Worm (Caenorhabditis elegans): Measurements from ENCODE around the gene mnat-1.

The mnat-1 gene

DNA sequence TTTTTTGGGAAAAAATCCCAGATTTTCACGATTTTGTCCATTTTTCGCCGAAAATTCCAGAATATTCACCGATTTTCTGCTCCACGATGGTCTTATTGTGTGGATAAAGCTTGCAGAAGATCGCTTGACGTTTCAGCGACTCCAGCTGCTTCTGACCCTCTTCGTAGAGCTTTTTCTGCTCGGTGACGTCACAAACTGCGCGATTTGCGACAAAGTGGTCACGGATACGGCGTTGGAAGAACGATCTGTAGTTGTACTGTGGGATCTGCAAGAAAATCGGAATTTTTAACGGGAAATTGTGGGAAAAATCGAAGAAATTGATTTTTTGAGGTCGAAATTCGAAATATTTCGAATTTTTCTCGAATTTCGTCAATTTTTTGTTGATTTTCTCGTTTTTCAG is at the start of gene mnat-1:
Gene mnat-1, minus strand, starts transcription at position 101 of the 400 bp plus-strand sequence.
- TF ChIP-seq R02D3.7 (tag; optimal IDR thresholded peaks at IDR 0.05): no peak
- no peak for TF ChIP-seq nhr-21 (tag; optimal IDR thresholded peaks at IDR 0.05)
- TF ChIP-seq Y55F3AM.14 (GFP tag; optimal IDR thresholded peaks at IDR 0.05): no peak
- no peak for TF ChIP-seq nhr-12 (tag; optimal IDR thresholded peaks at IDR 0.05)
- no peak for TF ChIP-seq crh-2 (tag; optimal IDR thresholded peaks at IDR 0.05)
- no peak for TF ChIP-seq sma-3 (GFP tag; optimal IDR thresholded peaks at IDR 0.05)
- no peak for TF ChIP-seq lin-39 (tag; optimal IDR thresholded peaks at IDR 0.05)
- TF ChIP-seq unc-55 (GFP tag; optimal IDR thresholded peaks at IDR 0.05): no peak
- TF ChIP-seq fos-1 (tag; optimal IDR thresholded peaks at IDR 0.05): no peak
- no peak for TF ChIP-seq unc-39 (tag; optimal IDR thresholded peaks at IDR 0.05)
- TF ChIP-seq mab-5 (tag; optimal IDR thresholded peaks at IDR 0.05): no peak
- no peak for TF ChIP-seq ceh-16 (tag; optimal IDR thresholded peaks at IDR 0.05)
- TF ChIP-seq elt-3 (tag; optimal IDR thresholded peaks at IDR 0.05): no peak
- TF ChIP-seq peb-1 (tag; optimal IDR thresholded peaks at IDR 0.05): no peak
- no peak for TF ChIP-seq gmeb-1 (tag; optimal IDR thresholded peaks at IDR 0.05)
- no peak for TF ChIP-seq ZK546.5 (tag; optimal IDR thresholded peaks at IDR 0.05)
- TF ChIP-seq lin-13 (GFP tag; optimal IDR thresholded peaks at IDR 0.05): no peak

DNA sequence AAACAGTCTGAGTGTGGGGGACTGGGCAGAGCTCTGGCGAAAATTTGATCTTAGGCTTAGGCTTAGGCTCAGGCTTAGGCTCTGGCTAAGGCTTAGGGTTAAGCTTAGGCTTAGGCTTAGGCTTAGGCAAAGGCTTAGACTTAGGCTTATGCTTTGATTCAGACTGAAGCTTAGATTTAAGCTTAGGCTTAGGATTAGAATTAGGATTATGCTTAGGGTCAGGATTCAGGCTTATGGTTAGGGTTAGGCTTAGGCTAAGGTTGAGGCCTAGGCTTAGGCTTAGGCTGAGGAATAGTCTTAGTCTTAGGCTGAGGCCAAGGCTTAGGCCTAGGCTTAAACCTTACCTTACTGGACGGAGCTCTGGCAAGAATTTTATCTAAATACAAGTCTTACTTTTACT is 48.4 kb upstream of the mnat-1 start:
- TF ChIP-seq nhr-6 (tag; optimal IDR thresholded peaks at IDR 0.05) (no peak), gmeb-1 (tag; optimal IDR thresholded peaks at IDR 0.05) (no peak), sma-9 (GFP tag; optimal IDR thresholded peaks at IDR 0.05) (no peak), sma-9 (tag; optimal IDR thresholded peaks at IDR 0.05) (no peak), fos-1 (tag; optimal IDR thresholded peaks at IDR 0.05) (no peak), R02D3.7 (tag; optimal IDR thresholded peaks at IDR 0.05) (no peak)

DNA sequence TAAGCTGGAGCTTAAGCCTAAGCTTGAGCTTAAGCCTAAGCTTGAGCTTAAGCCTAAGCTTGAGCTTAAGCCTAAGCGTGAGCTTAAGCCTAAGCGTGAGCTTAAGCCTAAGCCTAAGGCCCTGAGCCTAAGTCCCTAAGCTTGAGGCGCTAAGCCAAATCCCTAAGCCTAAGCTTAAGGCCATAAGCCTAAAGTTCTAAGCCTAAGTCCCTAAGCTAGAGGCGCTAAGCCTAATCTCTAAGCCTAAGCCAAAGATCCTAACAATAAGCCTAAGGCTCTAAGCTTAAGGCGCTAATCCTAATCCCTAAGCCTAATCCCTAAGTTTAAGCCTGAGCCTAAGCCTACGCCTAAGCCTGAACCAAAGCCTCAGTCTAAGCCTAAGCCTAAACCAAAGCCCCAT is 47.2 kb upstream of the mnat-1 start:
- no peak for TF ChIP-seq mbf-1 (tag; optimal IDR thresholded peaks at IDR 0.05)
- TF ChIP-seq gmeb-1 (tag; optimal IDR thresholded peaks at IDR 0.05): no peak
- TF ChIP-seq sma-9 (GFP tag; optimal IDR thresholded peaks at IDR 0.05): no peak
- TF ChIP-seq sma-9 (tag; optimal IDR thresholded peaks at IDR 0.05): no peak
- no peak for TF ChIP-seq peb-1 (tag; optimal IDR thresholded peaks at IDR 0.05)
- no peak for TF ChIP-seq ztf-4 (tag; optimal IDR thresholded peaks at IDR 0.05)
- TF ChIP-seq nhr-11 (tag; optimal IDR thresholded peaks at IDR 0.05): no peak
- TF ChIP-seq nhr-12 (tag; optimal IDR thresholded peaks at IDR 0.05): no peak
- TF ChIP-seq ceh-82 (tag; optimal IDR thresholded peaks at IDR 0.05): no peak
- TF ChIP-seq sem-4 (tag; optimal IDR thresholded peaks at IDR 0.05): no peak
- TF ChIP-seq nhr-23 (tag; optimal IDR thresholded peaks at IDR 0.05): no peak
- no peak for TF ChIP-seq alr-1 (tag; optimal IDR thresholded peaks at IDR 0.05)
- no peak for TF ChIP-seq nhr-10 (tag; optimal IDR thresholded peaks at IDR 0.05)
- TF ChIP-seq skn-1 (tag; optimal IDR thresholded peaks at IDR 0.05): no peak
- no peak for TF ChIP-seq lin-39 (tag; optimal IDR thresholded peaks at IDR 0.05)
- TF ChIP-seq lsy-2 (tag; optimal IDR thresholded peaks at IDR 0.05): no peak
- TF ChIP-seq C34F6.9 (tag; optimal IDR thresholded peaks at IDR 0.05): no peak

DNA sequence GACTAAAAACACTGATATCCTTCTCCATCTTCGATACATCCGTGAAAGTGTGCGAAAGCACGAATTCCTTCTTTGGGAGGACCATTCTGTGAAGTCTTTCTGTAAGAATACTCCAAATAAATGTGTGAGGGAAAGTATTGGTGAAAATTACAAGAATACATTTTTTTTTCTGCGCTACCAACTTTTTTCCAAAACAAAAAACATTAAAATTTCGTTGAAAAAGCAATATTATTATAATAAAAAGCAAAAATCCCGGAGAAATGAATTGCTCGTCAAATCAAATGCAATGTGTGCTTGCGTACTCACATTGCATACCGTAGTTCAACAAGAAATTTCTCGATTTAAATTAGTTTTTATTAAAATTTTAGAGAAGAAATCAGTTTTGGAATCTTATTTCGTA is 43.5 kb upstream of the mnat-1 start, which contains the start of gene bath-13:
Gene bath-13, minus strand, starts transcription at position 101 of the 400 bp plus-strand sequence.
- no peak for TF ChIP-seq ztf-1 (GFP tag; conservative IDR thresholded peaks at IDR 0.05)
- TF ChIP-seq nhr-10 (tag; optimal IDR thresholded peaks at IDR 0.05): no peak
- no peak for TF ChIP-seq nhr-21 (tag; optimal IDR thresholded peaks at IDR 0.05)
- no peak for TF ChIP-seq sma-9 (GFP tag; optimal IDR thresholded peaks at IDR 0.05)
- TF ChIP-seq sma-9 (tag; optimal IDR thresholded peaks at IDR 0.05): no peak
- no peak for TF ChIP-seq nhr-12 (tag; optimal IDR thresholded peaks at IDR 0.05)
- TF ChIP-seq ZK546.5 (tag; optimal IDR thresholded peaks at IDR 0.05): no peak
- no peak for TF ChIP-seq skn-1 (tag; optimal IDR thresholded peaks at IDR 0.05)

DNA sequence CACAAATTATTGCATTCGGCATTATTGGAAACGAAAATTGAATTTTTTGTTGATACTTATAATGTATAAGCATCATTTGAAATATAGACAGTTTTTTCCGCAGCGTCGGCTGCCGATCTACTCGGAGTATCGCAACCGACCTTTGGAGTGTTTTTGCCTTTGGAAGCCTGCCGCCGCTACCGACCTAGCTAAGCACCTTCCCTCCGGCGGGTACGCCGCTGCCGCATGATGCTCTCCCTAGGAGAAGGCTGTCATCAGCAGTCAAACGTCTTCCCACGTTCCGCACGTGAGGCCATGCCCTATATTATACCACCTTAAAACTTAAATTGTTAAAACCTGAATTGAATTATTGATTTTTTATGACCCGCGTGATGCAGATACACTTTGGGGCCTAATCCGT is 40.0 kb upstream of the mnat-1 start:
- TF ChIP-seq peb-1 (tag; optimal IDR thresholded peaks at IDR 0.05) (no peak), ceh-82 (tag; optimal IDR thresholded peaks at IDR 0.05) (no peak), crh-2 (tag; optimal IDR thresholded peaks at IDR 0.05) (no peak), nhr-129 (tag; optimal IDR thresholded peaks at IDR 0.05) (no peak), zag-1 (tag; optimal IDR thresholded peaks at IDR 0.05) (no peak), ztf-1 (GFP tag; conservative IDR thresholded peaks at IDR 0.05) (no peak), nhr-6 (tag; optimal IDR thresholded peaks at IDR 0.05) (no peak), lin-39 (tag; optimal IDR thresholded peaks at IDR 0.05) (no peak), ceh-16 (tag; optimal IDR thresholded peaks at IDR 0.05) (no peak), mbf-1 (tag; optimal IDR thresholded peaks at IDR 0.05) (no peak), elt-1 (tag; optimal IDR thresholded peaks at IDR 0.05) (no peak), nhr-237 (tag; optimal IDR thresholded peaks at IDR 0.05) (no peak), blmp-1 (tag; optimal IDR thresholded peaks at IDR 0.05; ENCODE audit: insufficient read depth) (no peak), unc-39 (tag; optimal IDR thresholded peaks at IDR 0.05) (no peak), fos-1 (tag; optimal IDR thresholded peaks at IDR 0.05) (no peak), ZK546.5 (tag; optimal IDR thresholded peaks at IDR 0.05) (no peak), R02D3.7 (tag; optimal IDR thresholded peaks at IDR 0.05) (no peak), nhr-77 (tag; optimal IDR thresholded peaks at IDR 0.05) (no peak), C34F6.9 (tag; optimal IDR thresholded peaks at IDR 0.05) (no peak)
